Fruit fly (Drosophila melanogaster) whole organism, embryonic: ENCODE results near the gene rgn.

ENCODE experiments used
- Adf1 ChIP-seq: fragments of 200-800 bp; sonication (Bioruptor generic); IDR thresholded peaks from 2 replicates; pipeline ENCODE4 v1.3.6; 2022; ENCODE audit warnings: missing biosample characterization, missing genetic modification characterization
- Aef1 ChIP-seq: fragments of 200-800 bp; sonication (Bioruptor generic); IDR thresholded peaks from 3 replicates; pipeline ENCODE4 v1.3.6; 2022; ENCODE audit warnings: missing biosample characterization, missing genetic modification characterization
- Atf3 ChIP-seq: fragments of 200-800 bp; sonication (Bioruptor generic); optimal IDR thresholded peaks from 3 replicates; lab custom pipeline; 2016; ENCODE audit warnings: missing biosample characterization, missing genetic modification characterization
- CG10147 ChIP-seq: fragments of 200-800 bp; sonication (Bioruptor generic); optimal IDR thresholded peaks from 2 replicates; lab custom pipeline; 2019; ENCODE audit warnings: missing biosample characterization, mild to moderate bottlenecking, missing genetic modification characterization, moderate library complexity
- CG11504 ChIP-seq: fragments of 200-800 bp; sonication (Bioruptor generic); optimal IDR thresholded peaks from 3 replicates; lab custom pipeline; 2019; ENCODE audit warnings: missing biosample characterization, mild to moderate bottlenecking, missing genetic modification characterization, moderate library complexity
- CG11695 ChIP-seq: fragments of 200-800 bp; sonication (Bioruptor generic); IDR thresholded peaks from 3 replicates; pipeline ENCODE4 v1.3.6; 2022; ENCODE audit warnings: missing biosample characterization, missing genetic modification characterization
- CG12071 ChIP-seq: fragments of 200-800 bp; sonication (Bioruptor generic); optimal IDR thresholded peaks from 3 replicates; lab custom pipeline; 2018; ENCODE audit warnings: missing biosample characterization, mild to moderate bottlenecking, missing genetic modification characterization
- CG12219 ChIP-seq: fragments of 200-800 bp; sonication (Bioruptor generic); optimal IDR thresholded peaks from 3 replicates; lab custom pipeline; 2018; ENCODE audit warnings: missing biosample characterization, mild to moderate bottlenecking, missing genetic modification characterization
- CG13894 ChIP-seq: fragments of 200-800 bp; sonication (Bioruptor generic); optimal IDR thresholded peaks from 3 replicates; lab custom pipeline; 2018; ENCODE audit warnings: missing biosample characterization, mild to moderate bottlenecking, missing genetic modification characterization, moderate library complexity
- CG14014 ChIP-seq: fragments of 200-800 bp; sonication (Bioruptor generic); IDR thresholded peaks from 2 replicates; pipeline ENCODE4 v1.3.6; 2022; ENCODE audit warnings: missing biosample characterization, missing genetic modification characterization
- CG14441 ChIP-seq: fragments of 200-800 bp; sonication (Bioruptor generic); IDR thresholded peaks from 2 replicates; pipeline ENCODE4 v1.3.6; 2022; ENCODE audit warnings: missing biosample characterization, missing genetic modification characterization
- CG1603 ChIP-seq: fragments of 200-800 bp; sonication (Bioruptor generic); optimal IDR thresholded peaks from 2 replicates; lab custom pipeline; 2019; ENCODE audit warnings: missing biosample characterization, mild to moderate bottlenecking, missing genetic modification characterization, moderate library complexity
- CG3163 ChIP-seq: fragments of 200-800 bp; sonication (Bioruptor generic); optimal IDR thresholded peaks from 3 replicates; lab custom pipeline; 2016; ENCODE audit warnings: missing biosample characterization, missing genetic modification characterization
- CG32532 ChIP-seq: fragments of 200-800 bp; sonication (Bioruptor generic); IDR thresholded peaks from 2 replicates; pipeline ENCODE4 v1.3.6; 2022; ENCODE audit warnings: missing biosample characterization, missing genetic modification characterization
- CG3281 ChIP-seq: fragments of 200-800 bp; sonication (Bioruptor generic); optimal IDR thresholded peaks from 3 replicates; lab custom pipeline; 2017; ENCODE audit warnings: missing biosample characterization, mild to moderate bottlenecking, missing genetic modification characterization
- CG3995 ChIP-seq: fragments of 200-800 bp; sonication (Bioruptor generic); optimal IDR thresholded peaks from 3 replicates; lab custom pipeline; 2016; ENCODE audit warnings: missing biosample characterization, missing genetic modification characterization
- CG4404 ChIP-seq: fragments of 200-800 bp; sonication (Bioruptor generic); IDR thresholded peaks from 2 replicates; pipeline ENCODE4 v1.3.6; 2022; ENCODE audit warnings: missing biosample characterization, missing genetic modification characterization
- CG6683 ChIP-seq: fragments of 200-800 bp; sonication (Bioruptor generic); optimal IDR thresholded peaks from 2 replicates; lab custom pipeline; 2017; ENCODE audit warnings: missing biosample characterization, mild to moderate bottlenecking, missing genetic modification characterization, missing genetic modification reagents
- CG7839 ChIP-seq: fragments of 200-800 bp; sonication (Bioruptor generic); optimal IDR thresholded peaks from 3 replicates; lab custom pipeline; 2018; ENCODE audit warnings: missing biosample characterization, mild to moderate bottlenecking, missing genetic modification characterization, moderate library complexity
- CG8478 ChIP-seq: fragments of >200 bp; optimal IDR thresholded peaks from 2 replicates; lab custom pipeline; 2018
- CG9797 ChIP-seq: fragments of 200-800 bp; sonication (Bioruptor generic); optimal IDR thresholded peaks from 3 replicates; lab custom pipeline; 2018; ENCODE audit warnings: missing biosample characterization, mild to moderate bottlenecking, missing genetic modification characterization
- CG9817 ChIP-seq: fragments of 200-800 bp; sonication (Bioruptor generic); optimal IDR thresholded peaks from 2 replicates; lab custom pipeline; 2018; ENCODE audit warnings: missing biosample characterization, mild to moderate bottlenecking, missing genetic modification characterization, moderate library complexity
- Camta ChIP-seq: fragments of 200-800 bp; sonication (Bioruptor generic); optimal IDR thresholded peaks from 2 replicates; lab custom pipeline; 2016; ENCODE audit warnings: missing biosample characterization, missing genetic modification characterization
- Ets97D ChIP-seq: fragments of 200-800 bp; sonication (Bioruptor generic); optimal IDR thresholded peaks from 3 replicates; lab custom pipeline; 2016; ENCODE audit warnings: missing biosample characterization, missing genetic modification characterization
- Fer3 ChIP-seq: fragments of 200-800 bp; sonication (Bioruptor generic); optimal IDR thresholded peaks from 2 replicates; lab custom pipeline; 2018; ENCODE audit warnings: missing biosample characterization, mild to moderate bottlenecking, missing genetic modification characterization, moderate library complexity
- Gug ChIP-seq: fragments of 200-800 bp; sonication (Bioruptor generic); IDR thresholded peaks from 4 replicates; pipeline ENCODE4 v1.3.6; 2022; ENCODE audit warnings: missing biosample characterization, missing genetic modification characterization
- HmgD ChIP-seq: fragments of 200-800 bp; sonication (Bioruptor generic); optimal IDR thresholded peaks from 3 replicates; lab custom pipeline; 2016; ENCODE audit warnings: missing biosample characterization, missing genetic modification characterization
- Jarid2 ChIP-seq: fragments of 200-800 bp; sonication (Bioruptor generic); optimal IDR thresholded peaks from 3 replicates; lab custom pipeline; 2017; ENCODE audit warnings: mild to moderate bottlenecking, missing biosample characterization, missing genetic modification reagents, missing genetic modification characterization
- Max ChIP-seq: fragments of 200-800 bp; sonication (Bioruptor generic); optimal IDR thresholded peaks from 2 replicates; lab custom pipeline; 2016; ENCODE audit warnings: missing biosample characterization, mild to moderate bottlenecking, missing genetic modification characterization
- Mrtf ChIP-seq: fragments of 200-800 bp; sonication (Bioruptor generic); IDR thresholded peaks from 3 replicates; pipeline ENCODE4 v1.3.6; 2022; ENCODE audit warnings: missing biosample characterization, missing genetic modification characterization
- Six4 ChIP-seq: fragments of 200-800 bp; sonication (Bioruptor generic); optimal IDR thresholded peaks from 2 replicates; lab custom pipeline; 2016; ENCODE audit warnings: missing biosample characterization, missing genetic modification characterization
- Sry-δ ChIP-seq: fragments of 200-800 bp; sonication (Bioruptor generic); optimal IDR thresholded peaks from 2 replicates; lab custom pipeline; 2016; ENCODE audit warnings: missing biosample characterization, missing genetic modification characterization
- Stat92E ChIP-seq, 3 experiments: fragments of >200 bp in 2 of 3; fragments of 200-800 bp in 1 of 3; sonication (Bioruptor generic) in 1 of 3; optimal IDR thresholded peaks; 2 replicates each; lab custom pipeline; 2017 to 2019; ENCODE audit warnings: missing biosample characterization in 3 of 3, missing genetic modification characterization in 3 of 3, mild to moderate bottlenecking in 1 of 3, moderate library complexity in 1 of 3
- Taf1 ChIP-seq: fragments of 200-800 bp; sonication (Bioruptor generic); IDR thresholded peaks from 2 replicates; pipeline ENCODE4 v1.3.6; 2022; ENCODE audit warnings: missing biosample characterization, missing genetic modification characterization
- cad ChIP-seq: fragments of >200 bp; optimal IDR thresholded peaks from 2 replicates; lab custom pipeline; 2017; ENCODE audit warnings: missing biosample characterization, missing genetic modification characterization
- chinmo ChIP-seq: fragments of 200-800 bp; sonication (Bioruptor generic); IDR thresholded peaks from 4 replicates; pipeline ENCODE4 v1.3.6; 2022; ENCODE audit warnings: missing biosample characterization, missing genetic modification characterization; ENCODE audit not compliant: partially characterized antibody
- crp ChIP-seq, 2 experiments: fragments of 200-800 bp; sonication (Bioruptor generic); optimal IDR thresholded peaks; 2 replicates in 1 of 2; 3 replicates in 1 of 2; lab custom pipeline; 2017; ENCODE audit warnings: missing biosample characterization in 2 of 2, missing genetic modification characterization in 2 of 2, mild to moderate bottlenecking in 1 of 2, moderate library complexity in 1 of 2
- eve ChIP-seq, 2 experiments: fragments of >200 bp; optimal IDR thresholded peaks; 2 replicates each; lab custom pipeline; 2017; ENCODE audit warnings: missing biosample characterization in 2 of 2, missing genetic modification characterization in 2 of 2
- gro ChIP-seq: fragments of 200-800 bp; sonication (Bioruptor generic); optimal IDR thresholded peaks from 2 replicates; lab custom pipeline; 2016; ENCODE audit warnings: missing biosample characterization, missing genetic modification characterization
- jumu ChIP-seq: fragments of 200-800 bp; sonication (Bioruptor generic); optimal IDR thresholded peaks from 3 replicates; lab custom pipeline; 2016; ENCODE audit warnings: missing biosample characterization, missing genetic modification characterization
- lilli ChIP-seq: fragments of 200-800 bp; sonication (Bioruptor generic); optimal IDR thresholded peaks from 3 replicates; lab custom pipeline; 2016; ENCODE audit warnings: missing biosample characterization, missing genetic modification characterization
- nerfin-2 ChIP-seq: fragments of 200-800 bp; sonication (Bioruptor generic); IDR thresholded peaks from 2 replicates; pipeline ENCODE4 v1.3.6; 2022; ENCODE audit warnings: missing biosample characterization, missing genetic modification characterization; ENCODE audit not compliant: partially characterized antibody
- onecut ChIP-seq: fragments of 200-800 bp; sonication (Bioruptor generic); IDR thresholded peaks from 2 replicates; pipeline ENCODE4 v1.3.6; 2022; ENCODE audit warnings: missing biosample characterization, missing genetic modification characterization
- org-1 ChIP-seq: fragments of 200-800 bp; sonication (Bioruptor generic); optimal IDR thresholded peaks from 2 replicates; lab custom pipeline; 2017; ENCODE audit warnings: missing biosample characterization, missing genetic modification characterization
- p53 ChIP-seq: fragments of 200-800 bp; sonication (Bioruptor generic); optimal IDR thresholded peaks from 2 replicates; lab custom pipeline; 2016; ENCODE audit warnings: missing biosample characterization, missing genetic modification characterization
- pum ChIP-seq: fragments of 200-800 bp; sonication (Bioruptor generic); optimal IDR thresholded peaks from 2 replicates; lab custom pipeline; 2016; ENCODE audit warnings: missing biosample characterization, missing genetic modification characterization
- ro ChIP-seq: fragments of 200-800 bp; sonication (Bioruptor generic); IDR thresholded peaks from 2 replicates; pipeline ENCODE4 v1.3.6; 2022; ENCODE audit warnings: missing biosample characterization, missing genetic modification characterization
- slp2 ChIP-seq: fragments of 200-800 bp; sonication (Bioruptor generic); optimal IDR thresholded peaks from 2 replicates; lab custom pipeline; 2016; ENCODE audit warnings: missing biosample characterization, missing genetic modification characterization
- stwl ChIP-seq: fragments of 200-800 bp; sonication (Bioruptor generic); optimal IDR thresholded peaks from 3 replicates; lab custom pipeline; 2018; ENCODE audit warnings: missing biosample characterization, mild to moderate bottlenecking, missing genetic modification characterization, moderate library complexity
- trh ChIP-seq: fragments of 200-800 bp; sonication (Bioruptor generic); optimal IDR thresholded peaks from 2 replicates; lab custom pipeline; 2016; ENCODE audit warnings: missing biosample characterization, missing genetic modification characterization
- ttk ChIP-seq: fragments of 200-800 bp; sonication (Bioruptor generic); IDR thresholded peaks from 2 replicates; pipeline ENCODE4 v2.1.2; 2022; ENCODE audit warnings: missing biosample characterization, missing genetic modification characterization

The rgn gene

DNA sequence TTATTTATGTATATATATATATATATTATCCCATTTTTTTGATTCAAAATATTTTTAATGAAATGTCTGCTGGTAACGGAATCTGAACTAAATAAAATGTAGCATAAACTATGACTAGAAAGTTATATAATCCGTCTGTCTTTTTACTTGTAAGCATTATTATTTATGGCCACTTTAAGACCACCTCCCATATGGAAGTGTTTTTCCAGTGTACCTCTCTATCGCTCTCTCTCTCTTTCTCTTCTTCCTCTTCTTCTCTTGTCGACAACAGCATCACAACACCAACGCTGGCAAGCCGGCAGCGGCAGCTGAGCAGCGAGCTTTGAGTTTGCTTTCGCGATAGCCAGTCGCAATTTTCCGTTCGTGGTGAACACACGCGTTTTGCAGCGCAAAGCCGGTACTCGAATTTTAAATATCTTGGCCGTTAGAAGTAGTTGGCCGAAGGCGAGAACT lies at the start of gene rgn (continued):
- TF ChIP-seq Ets97D (no peak), CG13894 (tag; lab: Kevin White, UChicago) (peak; percentile 40), stwl (tag; lab: Kevin White, UChicago) (no peak), CG12219 (GFP tag; lab: Kevin White, UChicago) (peak; percentile 37), CG12071 (GFP tag; lab: Kevin White, UChicago) (peak; percentile 53), Jarid2 (GFP tag; lab: Kevin White, UChicago) (peak; percentile 89), Atf3 (GFP tag; lab: Kevin White, UChicago) (no peak), lilli (GFP tag; lab: Kevin White, UChicago) (peak; percentile 63), Six4 (peak; percentile 31), Taf1 (GFP tag; lab: Robert Waterston, UW) (peak; percentile 78), CG3163 (GFP tag; lab: Kevin White, UChicago) (peak; percentile 87), CG10147 (GFP tag; lab: Kevin White, UChicago) (peak; percentile 79), CG14014 (GFP tag; lab: Robert Waterston, UW) (peak; percentile 70), ttk (GFP tag; lab: Robert Waterston, UW) (peak; percentile 53; the same call in 1 of the 2 replicates), trh (GFP tag; lab: Kevin White, UChicago) (peak; percentile 16), eve (GFP tag; optimal IDR thresholded peaks at IDR 0.05; lab: Kevin White, UChicago) (no peak), CG14441 (GFP tag; lab: Robert Waterston, UW) (peak; percentile 83), ro (GFP tag; lab: Robert Waterston, UW) (peak; percentile 26; the same call in 1 of the 2 replicates), CG3995 (no peak), Adf1 (GFP tag; lab: Robert Waterston, UW) (peak; percentile 76), CG8478 (no peak), CG3281 (GFP tag; lab: Kevin White, UChicago) (peak; percentile 92), Camta (GFP tag; lab: Kevin White, UChicago) (peak; percentile 49), gro (GFP tag; lab: Kevin White, UChicago) (peak; percentile 64), CG11504 (tag; lab: Kevin White, UChicago) (peak; percentile 82), CG9797 (no peak), HmgD (GFP tag; lab: Kevin White, UChicago) (peak; percentile 3), Stat92E (GFP tag; optimal IDR thresholded peaks at IDR 0.05; lab: Kevin White, UChicago) (no peak), cad (GFP tag; lab: Kevin White, UChicago) (no peak), Gug (GFP tag; lab: Robert Waterston, UW) (peak; percentile 63; the same call in 1 of the 4 replicates), Fer3 (tag; lab: Kevin White, UChicago) (peak; percentile 74), Mrtf (peak; percentile 73; the same call in 2 of the 3 replicates), nerfin-2 (no peak), CG11695 (GFP tag; lab: Robert Waterston, UW) (peak; percentile 77), slp2 (GFP tag; lab: Kevin White, UChicago) (no peak), org-1 (peak; percentile 66), CG32532 (peak; percentile 88), Max (GFP tag; lab: Kevin White, UChicago) (peak; percentile 22), chinmo (GFP tag; lab: Robert Waterston, UW) (peak; percentile 87), CG7839 (tag; lab: Kevin White, UChicago) (peak; percentile 86), p53 (no peak), crp (GFP tag; optimal IDR thresholded peaks at IDR 0.05; lab: Kevin White, UChicago) (peak in 1 of 2 experiments; percentile 3), Sry-δ (GFP tag; lab: Kevin White, UChicago) (peak; percentile 9), jumu (peak; percentile 47), onecut (peak; percentile 53), CG6683 (GFP tag; lab: Kevin White, UChicago) (peak; percentile 75), CG9817 (tag; lab: Kevin White, UChicago) (peak; percentile 73), CG1603 (tag; lab: Kevin White, UChicago) (peak; percentile 52), Aef1 (GFP tag; lab: Robert Waterston, UW) (peak; percentile 82), CG4404 (GFP tag; lab: Robert Waterston, UW) (peak; percentile 27; the same call in 1 of the 2 replicates), pum (peak; percentile 44)
